Fruit fly (Drosophila melanogaster) whole organism, embryonic: ENCODE data around the gene CG6511.
A peak's percentile ranks its signal among the peaks of the same experiment; 100 is the strongest.

Source experiments
- Atf-2 ChIP-seq: fragments of 200-800 bp; sonication (Bioruptor generic); optimal IDR thresholded peaks from 2 replicates; lab custom pipeline; 2016; ENCODE audit warnings: missing biosample characterization, missing genetic modification characterization
- Atf3 ChIP-seq: fragments of 200-800 bp; sonication (Bioruptor generic); optimal IDR thresholded peaks from 3 replicates; lab custom pipeline; 2016; ENCODE audit warnings: missing biosample characterization, missing genetic modification characterization
- B-H2 ChIP-seq: fragments of 200-800 bp; sonication (Bioruptor generic); optimal IDR thresholded peaks from 2 replicates; lab custom pipeline; 2018; ENCODE audit warnings: missing biosample characterization, mild to moderate bottlenecking, missing genetic modification characterization
- CG10431 ChIP-seq: fragments of 200-800 bp; sonication (Bioruptor generic); optimal IDR thresholded peaks from 3 replicates; lab custom pipeline; 2018; ENCODE audit warnings: missing biosample characterization, mild to moderate bottlenecking, missing genetic modification characterization
- CG10462 ChIP-seq: fragments of 200-800 bp; sonication (Bioruptor generic); optimal IDR thresholded peaks from 2 replicates; lab custom pipeline; 2016; ENCODE audit warnings: missing biosample characterization, missing genetic modification characterization
- CG11247 ChIP-seq: fragments of 200-800 bp; sonication (Bioruptor generic); IDR thresholded peaks from 2 replicates; pipeline ENCODE4 v1.3.6; 2022; ENCODE audit warnings: missing biosample characterization, missing genetic modification characterization
- CG13424 ChIP-seq: fragments of 200-800 bp; sonication (Bioruptor generic); optimal IDR thresholded peaks from 2 replicates; lab custom pipeline; 2019; ENCODE audit warnings: missing biosample characterization, mild to moderate bottlenecking, missing genetic modification characterization, moderate library complexity
- CG13624 ChIP-seq: fragments of 200-800 bp; sonication (Bioruptor generic); optimal IDR thresholded peaks from 2 replicates; lab custom pipeline; 2016; ENCODE audit warnings: missing biosample characterization, missing genetic modification characterization
- CG14050 ChIP-seq: fragments of 200-800 bp; sonication (Bioruptor generic); IDR thresholded peaks from 3 replicates; pipeline ENCODE4 v1.3.6; 2022; ENCODE audit warnings: missing biosample characterization, missing genetic modification characterization
- CG16779 ChIP-seq: fragments of 200-800 bp; sonication (Bioruptor generic); IDR thresholded peaks from 2 replicates; pipeline ENCODE4 v1.3.6; 2022; ENCODE audit warnings: missing biosample characterization, missing genetic modification characterization
- CG16815 ChIP-seq: fragments of 200-800 bp; sonication (Bioruptor generic); optimal IDR thresholded peaks from 3 replicates; lab custom pipeline; 2017; ENCODE audit warnings: missing biosample characterization, mild to moderate bottlenecking, missing genetic modification characterization
- CG17912 ChIP-seq: fragments of 200-800 bp; sonication (Bioruptor generic); optimal IDR thresholded peaks from 2 replicates; lab custom pipeline; 2018; ENCODE audit warnings: missing biosample characterization, mild to moderate bottlenecking, missing genetic modification characterization
- CG2712 ChIP-seq: fragments of 200-800 bp; optimal IDR thresholded peaks from 3 replicates; lab custom pipeline; 2019; ENCODE audit warnings: missing biosample characterization, mild to moderate bottlenecking, missing genetic modification characterization, moderate library complexity
- CG32767 ChIP-seq: fragments of 200-800 bp; sonication (Bioruptor generic); IDR thresholded peaks from 2 replicates; pipeline ENCODE4 v1.3.6; 2022; ENCODE audit warnings: missing biosample characterization, missing genetic modification characterization
- CG3847 ChIP-seq: fragments of 200-800 bp; sonication (Bioruptor generic); IDR thresholded peaks from 2 replicates; pipeline ENCODE4 v1.3.6; 2022; ENCODE audit warnings: missing biosample characterization, missing genetic modification characterization
- CG4328 ChIP-seq: fragments of 200-800 bp; sonication (Bioruptor generic); optimal IDR thresholded peaks from 3 replicates; lab custom pipeline; 2017; ENCODE audit warnings: missing biosample characterization, missing genetic modification reagents, missing genetic modification characterization
- CG6175 ChIP-seq: fragments of 200-800 bp; sonication (Bioruptor generic); IDR thresholded peaks from 3 replicates; pipeline ENCODE4 v1.3.6; 2022; ENCODE audit warnings: missing biosample characterization, missing genetic modification characterization
- CG6272 ChIP-seq: fragments of 200-800 bp; sonication (Bioruptor generic); IDR thresholded peaks from 2 replicates; pipeline ENCODE4 v1.3.6; 2022; ENCODE audit warnings: missing biosample characterization, missing genetic modification characterization
- CG6791 ChIP-seq: fragments of 200-800 bp; sonication (Bioruptor generic); IDR thresholded peaks from 3 replicates; pipeline ENCODE4 v1.3.6; 2022; ENCODE audit warnings: missing biosample characterization, missing genetic modification characterization; ENCODE audit not compliant: partially characterized antibody
- CG7372 ChIP-seq: fragments of 200-800 bp; sonication (Bioruptor generic); IDR thresholded peaks from 2 replicates; pipeline ENCODE4 v1.3.6; 2022; ENCODE audit warnings: missing biosample characterization, missing genetic modification characterization
- CG8388 ChIP-seq: fragments of 200-800 bp; sonication (Bioruptor generic); optimal IDR thresholded peaks from 2 replicates; lab custom pipeline; 2019; ENCODE audit warnings: missing biosample characterization, mild to moderate bottlenecking, missing genetic modification characterization, moderate library complexity
- CHES-1-like ChIP-seq: fragments of 200-800 bp; sonication (Bioruptor generic); optimal IDR thresholded peaks from 2 replicates; lab custom pipeline; 2016; ENCODE audit warnings: missing biosample characterization, missing genetic modification characterization
- Camta ChIP-seq: fragments of 200-800 bp; sonication (Bioruptor generic); optimal IDR thresholded peaks from 2 replicates; lab custom pipeline; 2016; ENCODE audit warnings: missing biosample characterization, missing genetic modification characterization
- D ChIP-seq, 2 experiments: fragments of 200-800 bp in 1 of 2; fragments of >200 bp in 1 of 2; sonication (Bioruptor generic) in 1 of 2; optimal IDR thresholded peaks; 2 replicates in 1 of 2; 3 replicates in 1 of 2; lab custom pipeline; 2017; ENCODE audit warnings: mild to moderate bottlenecking in 1 of 2, missing biosample characterization in 1 of 2, missing genetic modification characterization in 1 of 2, missing genetic modification reagents in 1 of 2
- Dbx ChIP-seq: fragments of 200-800 bp; sonication (Bioruptor generic); IDR thresholded peaks from 3 replicates; pipeline ENCODE4 v1.3.6; 2022; ENCODE audit warnings: missing biosample characterization, missing genetic modification characterization
- Ets97D ChIP-seq: fragments of 200-800 bp; sonication (Bioruptor generic); optimal IDR thresholded peaks from 3 replicates; lab custom pipeline; 2016; ENCODE audit warnings: missing biosample characterization, missing genetic modification characterization
- HLH3B ChIP-seq: fragments of 200-800 bp; sonication (Bioruptor generic); IDR thresholded peaks from 2 replicates; pipeline ENCODE4 v1.3.6; 2022; ENCODE audit warnings: missing biosample characterization, missing genetic modification characterization
- HLHmδ ChIP-seq: fragments of 200-800 bp; sonication (Bioruptor generic); optimal IDR thresholded peaks from 2 replicates; lab custom pipeline; 2018; ENCODE audit warnings: missing biosample characterization, mild to moderate bottlenecking, missing genetic modification characterization, moderate library complexity
- Hmx ChIP-seq: fragments of 200-800 bp; sonication (Bioruptor generic); optimal IDR thresholded peaks from 2 replicates; lab custom pipeline; 2016; ENCODE audit warnings: missing biosample characterization, missing genetic modification characterization
- Kr ChIP-seq: fragments of 200-800 bp; sonication (Bioruptor generic); optimal IDR thresholded peaks from 2 replicates; lab custom pipeline; 2017; ENCODE audit warnings: missing biosample characterization, mild to moderate bottlenecking, missing genetic modification characterization
- Max ChIP-seq: fragments of 200-800 bp; sonication (Bioruptor generic); optimal IDR thresholded peaks from 2 replicates; lab custom pipeline; 2016; ENCODE audit warnings: missing biosample characterization, mild to moderate bottlenecking, missing genetic modification characterization
- Ravus ChIP-seq: fragments of 200-800 bp; sonication (Bioruptor generic); IDR thresholded peaks from 2 replicates; pipeline ENCODE4 v1.3.6; 2022; ENCODE audit warnings: missing biosample characterization, missing genetic modification characterization
- Sin3A ChIP-seq: fragments of >200 bp; optimal IDR thresholded peaks from 2 replicates; lab custom pipeline; 2018
- Six4 ChIP-seq: fragments of 200-800 bp; sonication (Bioruptor generic); optimal IDR thresholded peaks from 2 replicates; lab custom pipeline; 2016; ENCODE audit warnings: missing biosample characterization, missing genetic modification characterization
- Sox102F ChIP-seq: fragments of 200-800 bp; sonication (Bioruptor generic); optimal IDR thresholded peaks from 2 replicates; lab custom pipeline; 2018; ENCODE audit warnings: missing biosample characterization, mild to moderate bottlenecking, missing genetic modification characterization, moderate library complexity
- Ssrp ChIP-seq: fragments of 200-800 bp; sonication (Bioruptor generic); optimal IDR thresholded peaks from 2 replicates; lab custom pipeline; 2018; ENCODE audit warnings: missing biosample characterization, mild to moderate bottlenecking, missing genetic modification characterization, moderate library complexity
- ase ChIP-seq: fragments of 200-800 bp; sonication (Bioruptor generic); IDR thresholded peaks from 3 replicates; pipeline ENCODE4 v1.3.6; 2022; ENCODE audit warnings: missing biosample characterization, missing genetic modification characterization
- ato ChIP-seq: fragments of 200-800 bp; sonication (Bioruptor generic); IDR thresholded peaks from 2 replicates; pipeline ENCODE4 v1.3.6; 2022; ENCODE audit warnings: missing biosample characterization, missing genetic modification characterization; ENCODE audit not compliant: partially characterized antibody
- bcd ChIP-seq: fragments of 200-800 bp; sonication (Bioruptor generic); optimal IDR thresholded peaks from 2 replicates; lab custom pipeline; 2017; ENCODE audit warnings: missing biosample characterization, mild to moderate bottlenecking, missing genetic modification characterization
- dimm ChIP-seq: fragments of 200-800 bp; sonication (Bioruptor generic); IDR thresholded peaks from 2 replicates; pipeline ENCODE4 v1.3.6; 2022; ENCODE audit warnings: missing biosample characterization, missing genetic modification characterization
- eve ChIP-seq, 2 experiments: fragments of >200 bp; optimal IDR thresholded peaks; 2 replicates each; lab custom pipeline; 2017; ENCODE audit warnings: missing biosample characterization in 2 of 2, missing genetic modification characterization in 2 of 2
- gfzf ChIP-seq: fragments of 200-800 bp; sonication (Bioruptor generic); optimal IDR thresholded peaks from 2 replicates; lab custom pipeline; 2016; ENCODE audit warnings: missing biosample characterization, mild to moderate bottlenecking, missing genetic modification characterization, moderate library complexity
- grau ChIP-seq: fragments of 200-800 bp; optimal IDR thresholded peaks from 3 replicates; lab custom pipeline; 2019; ENCODE audit warnings: missing biosample characterization, mild to moderate bottlenecking, missing genetic modification characterization, moderate library complexity
- grn ChIP-seq: fragments of 200-800 bp; sonication (Bioruptor generic); optimal IDR thresholded peaks from 3 replicates; lab custom pipeline; 2017; ENCODE audit warnings: missing biosample characterization, missing genetic modification characterization
- mld ChIP-seq: fragments of 200-800 bp; sonication (Bioruptor generic); IDR thresholded peaks from 3 replicates; pipeline ENCODE4 v1.3.6; 2022; ENCODE audit warnings: missing biosample characterization, missing genetic modification characterization; ENCODE audit not compliant: partially characterized antibody
- pho ChIP-seq: fragments of 200-800 bp; sonication (Bioruptor generic); optimal IDR thresholded peaks from 2 replicates; lab custom pipeline; 2016; ENCODE audit warnings: missing biosample characterization, missing genetic modification characterization
- sima ChIP-seq: fragments of 200-800 bp; sonication (Bioruptor generic); optimal IDR thresholded peaks from 2 replicates; lab custom pipeline; 2016; ENCODE audit warnings: missing biosample characterization, missing genetic modification characterization
- slbo ChIP-seq: fragments of 200-800 bp; sonication (Bioruptor generic); IDR thresholded peaks from 2 replicates; pipeline ENCODE4 v1.3.6; 2022; ENCODE audit warnings: missing biosample characterization, missing genetic modification characterization
- slou ChIP-seq: fragments of 200-800 bp; sonication (Bioruptor generic); optimal IDR thresholded peaks from 3 replicates; lab custom pipeline; 2016; ENCODE audit warnings: missing biosample characterization, missing genetic modification characterization
- tup ChIP-seq: fragments of 200-800 bp; sonication (Bioruptor generic); optimal IDR thresholded peaks from 2 replicates; lab custom pipeline; 2016; ENCODE audit warnings: missing biosample characterization, mild to moderate bottlenecking, missing genetic modification characterization, moderate library complexity

Gene CG6511

dm6 chr3L:8700643-8701208, 20.4 kb upstream of the CG6511 start (continued):
- TF ChIP-seq CG8388 (GFP tag; lab: Kevin White, UChicago) (peak; percentile 74), dimm (peak; percentile 37; the same call in 1 of the 2 replicates), CG4328 (peak; percentile 16), Max (GFP tag; lab: Kevin White, UChicago) (peak; percentile 71), CG3847 (GFP tag; lab: Robert Waterston, UW) (peak; percentile 82), Camta (GFP tag; lab: Kevin White, UChicago) (peak; percentile 73), Dbx (peak; percentile 69; the same call in 2 of the 3 replicates), CG16779 (no peak), CG6272 (GFP tag; lab: Robert Waterston, UW) (0 out of 2 replicates have a peak, but pooled peaks have one; percentile 43), CG14050 (peak; percentile 52; the same call in 2 of the 3 replicates), Atf3 (GFP tag; lab: Kevin White, UChicago) (peak; percentile 74), Six4 (GFP tag; lab: Kevin White, UChicago) (peak; percentile 76), ase (no peak), mld (no peak), tup (no peak), HLHmδ (no peak), slbo (GFP tag; lab: Robert Waterston, UW) (peak; percentile 82), Sin3A (lab: Kevin White, UChicago) (no peak), Ravus (GFP tag; lab: Robert Waterston, UW) (peak; percentile 63), CG7372 (GFP tag; lab: Robert Waterston, UW) (peak; percentile 52), CG16815 (GFP tag; lab: Kevin White, UChicago) (peak; percentile 62), CG2712 (tag; lab: Kevin White, UChicago) (peak; percentile 78), CG13424 (tag; lab: Kevin White, UChicago) (peak; percentile 83), Kr (no peak), grau (tag; lab: Kevin White, UChicago) (peak; percentile 88), CG6791 (GFP tag; lab: Robert Waterston, UW) (no peak), Hmx (GFP tag; lab: Kevin White, UChicago) (peak; percentile 75), CG11247 (peak; percentile 62; the same call in 1 of the 2 replicates), slou (GFP tag; lab: Kevin White, UChicago) (peak; percentile 49), Ssrp (tag; lab: Kevin White, UChicago) (peak; percentile 71), CG10462 (GFP tag; lab: Kevin White, UChicago) (peak; percentile 45), CG32767 (GFP tag; lab: Robert Waterston, UW) (peak; percentile 71; the same call in 1 of the 2 replicates), HLH3B (GFP tag; lab: Robert Waterston, UW) (peak; percentile 62), CG10431 (GFP tag; lab: Kevin White, UChicago) (no peak), Sox102F (GFP tag; lab: Kevin White, UChicago) (peak; percentile 88), D (optimal IDR thresholded peaks at IDR 0.05; lab: Kevin White, UChicago) (no peak), D (GFP tag; optimal IDR thresholded peaks at IDR 0.05; lab: Kevin White, UChicago) (peak; percentile 43), Atf-2 (GFP tag; lab: Kevin White, UChicago) (peak; percentile 74), pho (GFP tag; lab: Kevin White, UChicago) (peak; percentile 86), CG13624 (GFP tag; lab: Kevin White, UChicago) (peak; percentile 84), Ets97D (peak; percentile 49), B-H2 (GFP tag; lab: Kevin White, UChicago) (no peak), CG17912 (GFP tag; lab: Kevin White, UChicago) (no peak), ato (GFP tag; lab: Robert Waterston, UW) (no peak), CG6175 (no peak), gfzf (GFP tag; lab: Kevin White, UChicago) (no peak), sima (GFP tag; lab: Kevin White, UChicago) (no peak), bcd (GFP tag; lab: Kevin White, UChicago) (peak; percentile 84), CHES-1-like (GFP tag; lab: Kevin White, UChicago) (peak; percentile 79), eve (GFP tag; optimal IDR thresholded peaks at IDR 0.05; lab: Kevin White, UChicago) (peak in 1 of 2 experiments; percentile 90), grn (GFP tag; lab: Kevin White, UChicago) (peak; percentile 99)
